Worm (Caenorhabditis elegans) whole organism, L2 larva: ENCODE measurements around the gene tpa-1.
"Not testable (repeated sequence)": the region's sequence is repeated elsewhere in the genome, so short reads cannot be mapped to it uniquely, and the experiment has no call there.

ENCODE experiments used
- F13H6.1 ChIP-seq: sonication (generic microtip); optimal IDR thresholded peaks from 2 replicates; lab custom pipeline; 2016; ENCODE audit warnings: missing genetic modification characterization, missing compliant biosample characterization
- R02D3.7 ChIP-seq: fragments of 150-350 bp; optimal IDR thresholded peaks from 2 replicates; lab custom pipeline; 2014; ENCODE audit warnings: missing biosample characterization, missing genetic modification characterization
- alr-1 ChIP-seq: fragments of 150-350 bp; optimal IDR thresholded peaks from 2 replicates; lab custom pipeline; 2014; ENCODE audit warnings: missing biosample characterization, missing genetic modification characterization
- aly-2 ChIP-seq: fragments of 150-350 bp; optimal IDR thresholded peaks from 2 replicates; lab custom pipeline; 2014; ENCODE audit warnings: missing biosample characterization, missing genetic modification characterization
- ama-1 ChIP-seq: fragments of 150-350 bp; optimal IDR thresholded peaks from 2 replicates; lab custom pipeline; 2018; ENCODE audit warnings: inconsistent platforms
- blmp-1 ChIP-seq: sonication (generic microtip); optimal IDR thresholded peaks from 2 replicates; lab custom pipeline; 2017; ENCODE audit warnings: missing genetic modification characterization, mild to moderate bottlenecking, missing compliant biosample characterization, antibody characterized with exemption, moderate library complexity; ENCODE audit not compliant: insufficient read depth
- ceh-16 ChIP-seq: fragments of 150-350 bp; optimal IDR thresholded peaks from 2 replicates; lab custom pipeline; 2014; ENCODE audit warnings: missing biosample characterization, missing genetic modification characterization
- ceh-82 ChIP-seq: fragments of 150-350 bp; optimal IDR thresholded peaks from 2 replicates; lab custom pipeline; 2014; ENCODE audit warnings: missing biosample characterization, missing genetic modification characterization
- crh-2 ChIP-seq: sonication (generic microtip); optimal IDR thresholded peaks from 2 replicates; lab custom pipeline; 2017; ENCODE audit warnings: missing biosample characterization, missing genetic modification characterization
- egl-27 ChIP-seq: sonication (generic microtip); optimal IDR thresholded peaks from 3 replicates; lab custom pipeline; 2017; ENCODE audit warnings: missing biosample characterization, missing genetic modification reagents, missing genetic modification characterization
- elt-3 ChIP-seq: sonication (generic microtip); optimal IDR thresholded peaks from 2 replicates; lab custom pipeline; 2017; ENCODE audit warnings: missing biosample characterization, missing genetic modification characterization
- gmeb-1 ChIP-seq: fragments of 150-350 bp; optimal IDR thresholded peaks from 2 replicates; lab custom pipeline; 2014; ENCODE audit warnings: missing biosample characterization, missing genetic modification characterization
- lin-39 ChIP-seq: fragments of 150-350 bp; optimal IDR thresholded peaks from 2 replicates; lab custom pipeline; 2014; ENCODE audit warnings: missing biosample characterization, missing genetic modification reagents, missing genetic modification characterization
- lsy-2 ChIP-seq, 2 experiments: fragments of 150-350 bp in 1 of 2; sonication (generic microtip) in 1 of 2; optimal IDR thresholded peaks; 2 replicates each; lab custom pipeline; 2014 to 2017; ENCODE audit warnings: missing biosample characterization in 2 of 2, missing genetic modification characterization in 2 of 2
- mdl-1 ChIP-seq, 2 experiments: fragments of 150-350 bp in 1 of 2; sonication (generic microtip) in 1 of 2; optimal IDR thresholded peaks; 2 replicates each; lab custom pipeline; 2017; ENCODE audit warnings: missing biosample characterization in 2 of 2, missing genetic modification characterization in 2 of 2
- nhr-10 ChIP-seq: sonication (generic microtip); optimal IDR thresholded peaks from 2 replicates; lab custom pipeline; 2017; ENCODE audit warnings: missing biosample characterization, missing genetic modification characterization
- nhr-11 ChIP-seq: fragments of 150-350 bp; optimal IDR thresholded peaks from 2 replicates; lab custom pipeline; 2014; ENCODE audit warnings: missing biosample characterization, missing genetic modification characterization
- nhr-129 ChIP-seq: fragments of 150-350 bp; optimal IDR thresholded peaks from 2 replicates; lab custom pipeline; 2014; ENCODE audit warnings: missing biosample characterization, missing genetic modification characterization
- nhr-23 ChIP-seq: fragments of 150-350 bp; optimal IDR thresholded peaks from 2 replicates; lab custom pipeline; 2014; ENCODE audit warnings: missing biosample characterization, missing genetic modification reagents, missing genetic modification characterization
- nhr-237 ChIP-seq: fragments of 150-350 bp; optimal IDR thresholded peaks from 2 replicates; lab custom pipeline; 2014; ENCODE audit warnings: missing biosample characterization, missing genetic modification characterization
- nhr-25 ChIP-seq: fragments of 150-350 bp; sonication (generic microtip); optimal IDR thresholded peaks from 3 replicates; lab custom pipeline; 2014; ENCODE audit warnings: missing biosample characterization, missing genetic modification characterization
- nhr-6 ChIP-seq: fragments of 150-350 bp; optimal IDR thresholded peaks from 2 replicates; lab custom pipeline; 2014; ENCODE audit warnings: missing biosample characterization, missing genetic modification characterization
- peb-1 ChIP-seq: fragments of 150-350 bp; optimal IDR thresholded peaks from 2 replicates; lab custom pipeline; 2014; ENCODE audit warnings: missing biosample characterization, missing genetic modification characterization
- sem-4 ChIP-seq: fragments of 150-350 bp; optimal IDR thresholded peaks from 2 replicates; lab custom pipeline; 2014; ENCODE audit warnings: missing biosample characterization, missing genetic modification reagents, missing genetic modification characterization
- skn-1 ChIP-seq: sonication (generic microtip); optimal IDR thresholded peaks from 2 replicates; lab custom pipeline; 2017; ENCODE audit warnings: missing biosample characterization, missing genetic modification characterization
- sma-9 ChIP-seq, 2 experiments: fragments of 150-350 bp in 1 of 2; sonication (generic microtip) in 1 of 2; optimal IDR thresholded peaks; 2 replicates each; lab custom pipeline; 2014 to 2016; ENCODE audit warnings: missing genetic modification characterization in 2 of 2, mild to moderate bottlenecking in 1 of 2, missing biosample characterization in 1 of 2, missing compliant biosample characterization in 1 of 2, missing genetic modification reagents in 1 of 2, moderate library complexity in 1 of 2
- snpc-4 ChIP-seq: fragments of 150-350 bp; optimal IDR thresholded peaks from 2 replicates; lab custom pipeline; 2014; ENCODE audit warnings: missing biosample characterization, missing genetic modification characterization
- unc-39 ChIP-seq: fragments of 150-350 bp; optimal IDR thresholded peaks from 2 replicates; lab custom pipeline; 2014; ENCODE audit warnings: missing biosample characterization, missing genetic modification characterization
- unc-55 ChIP-seq: fragments of 150-350 bp; sonication (generic microtip); optimal IDR thresholded peaks from 3 replicates; lab custom pipeline; 2014; ENCODE audit warnings: missing biosample characterization, missing genetic modification reagents, missing genetic modification characterization
- unc-62 ChIP-seq: fragments of 150-350 bp; optimal IDR thresholded peaks from 2 replicates; lab custom pipeline; 2014; ENCODE audit warnings: missing biosample characterization, missing genetic modification reagents, missing genetic modification characterization
- zag-1 ChIP-seq: fragments of 150-350 bp; optimal IDR thresholded peaks from 2 replicates; lab custom pipeline; 2014; ENCODE audit warnings: missing biosample characterization, missing genetic modification characterization
- ztf-1 ChIP-seq: fragments of 200-800 bp; sonication (Bioruptor generic); conservative IDR thresholded peaks from 2 replicates; pipeline ENCODE4 v1.3.6; 2022; ENCODE audit warnings: missing genetic modification characterization, missing compliant biosample characterization
- ztf-4 ChIP-seq: fragments of 150-350 bp; optimal IDR thresholded peaks from 2 replicates; lab custom pipeline; 2014; ENCODE audit warnings: missing biosample characterization, missing genetic modification characterization

The tpa-1 gene

DNA sequence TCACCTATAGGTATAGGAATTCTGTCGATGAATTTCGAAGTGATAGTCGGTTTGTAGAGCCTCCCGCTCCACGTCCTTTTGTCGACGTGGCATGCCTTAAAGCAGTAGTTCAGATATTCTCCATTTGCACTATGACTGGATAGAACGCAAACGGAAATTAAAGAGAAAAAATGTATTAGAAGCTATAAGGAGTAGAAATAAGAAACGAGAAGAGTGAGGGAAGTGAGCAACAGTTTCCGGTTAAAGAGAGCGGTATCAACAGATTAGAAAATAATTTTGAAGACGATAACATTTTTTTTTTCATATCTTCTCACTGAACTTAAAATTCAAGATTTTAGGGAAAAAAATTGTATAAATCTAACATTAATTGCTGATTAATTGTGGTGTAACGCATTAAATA lies 38.2 kb upstream of the tpa-1 start, which contains the start of gene T05C7.4:
TSS of gene T05C7.4 (minus strand) at position 101 of the 400 bp plus-strand sequence.
- TF ChIP-seq F13H6.1 (tag; lab: Kevin White, UChicago) (no peak), nhr-11 (tag; lab: Kevin White, UChicago) (no peak), nhr-6 (no peak), skn-1 (tag; lab: Kevin White, UChicago) (no peak), nhr-10 (tag; lab: Kevin White, UChicago) (no peak), aly-2 (tag; lab: Kevin White, UChicago) (no peak), lsy-2 (tag; optimal IDR thresholded peaks at IDR 0.05; lab: Kevin White, UChicago) (no peak), blmp-1 (tag; lab: Kevin White, UChicago) (no peak), peb-1 (tag; lab: Kevin White, UChicago) (no peak), ceh-16 (tag; lab: Kevin White, UChicago) (no peak), ztf-4 (tag; lab: Kevin White, UChicago) (no peak), unc-62 (GFP tag; lab: Kevin White, UChicago) (no peak), mdl-1 (tag; optimal IDR thresholded peaks at IDR 0.05; lab: Kevin White, UChicago) (no peak)

ce11 chrIV:58818-59217 lies 33.0 kb upstream of the tpa-1 start, which contains the start of gene T05C7.5:
Gene T05C7.5, minus strand, starts transcription at chrIV:58918.
- TF ChIP-seq crh-2 (tag; lab: Kevin White, UChicago): no peak
- TF ChIP-seq mdl-1 (tag; optimal IDR thresholded peaks at IDR 0.05; lab: Kevin White, UChicago): no peak
- no peak for TF ChIP-seq R02D3.7 (tag; lab: Kevin White, UChicago)
- TF ChIP-seq aly-2 (tag; lab: Kevin White, UChicago): no peak
- TF ChIP-seq elt-3 (tag; lab: Kevin White, UChicago): no peak
- TF ChIP-seq zag-1 (tag; lab: Kevin White, UChicago): no peak
- TF ChIP-seq sem-4 (tag; lab: Kevin White, UChicago): no peak
- TF ChIP-seq blmp-1 (tag; lab: Kevin White, UChicago): no peak
- TF ChIP-seq unc-62 (GFP tag; lab: Kevin White, UChicago): no peak
- no peak for TF ChIP-seq ama-1 (lab: Kevin White, UChicago)
- TF ChIP-seq nhr-237 (tag; lab: Kevin White, UChicago): no peak
- no peak for TF ChIP-seq nhr-23 (tag; lab: Kevin White, UChicago)
- TF ChIP-seq sma-9 (GFP tag; optimal IDR thresholded peaks at IDR 0.05; lab: Kevin White, UChicago): no peak
- TF ChIP-seq sma-9 (tag; optimal IDR thresholded peaks at IDR 0.05; lab: Kevin White, UChicago): no peak
- TF ChIP-seq ceh-82 (tag; lab: Kevin White, UChicago): no peak
- TF ChIP-seq lsy-2 (tag; optimal IDR thresholded peaks at IDR 0.05; lab: Kevin White, UChicago): no peak
- TF ChIP-seq gmeb-1 (tag; lab: Kevin White, UChicago): no peak
- TF ChIP-seq nhr-25 (tag; lab: Kevin White, UChicago): no peak
- no peak for TF ChIP-seq ztf-1

ce11 chrIV:61448-61847 lies 30.3 kb upstream of the tpa-1 start, which contains the start of gene T05C7.7:
Gene T05C7.7, plus strand, starts transcription at chrIV:61748.
- TF ChIP-seq alr-1; aly-2 (tag; lab: Kevin White, UChicago); egl-27: not testable (repeated sequence)

DNA sequence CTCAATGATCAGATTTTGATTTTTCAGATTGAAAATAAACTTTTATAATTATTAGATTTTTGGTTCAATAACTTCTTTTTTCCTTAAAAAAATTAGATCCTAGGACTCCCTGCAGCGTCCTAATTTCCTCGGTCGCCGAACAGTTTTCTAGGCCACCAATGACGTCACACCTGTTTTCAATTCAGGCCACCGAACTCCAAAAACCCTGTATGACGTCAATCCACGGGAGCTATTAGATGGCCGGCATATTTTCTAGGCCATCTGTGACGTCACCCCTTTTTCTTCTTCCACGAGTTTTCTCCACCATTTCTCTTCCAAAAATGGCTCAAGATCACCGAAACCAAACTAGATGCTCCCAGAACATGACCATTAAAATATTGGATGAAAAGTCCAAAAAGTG lies 20.5 kb upstream of the tpa-1 start:
- no peak for TF ChIP-seq ztf-1
- TF ChIP-seq unc-39 (tag; lab: Kevin White, UChicago): no peak
- no peak for TF ChIP-seq nhr-129 (tag; lab: Kevin White, UChicago)
- no peak for TF ChIP-seq aly-2 (tag; lab: Kevin White, UChicago)
- no peak for TF ChIP-seq skn-1 (tag; lab: Kevin White, UChicago)
- TF ChIP-seq snpc-4 (tag; lab: Kevin White, UChicago): no peak
- TF ChIP-seq nhr-6: no peak
- no peak for TF ChIP-seq R02D3.7 (tag; lab: Kevin White, UChicago)
- no peak for TF ChIP-seq crh-2 (tag; lab: Kevin White, UChicago)
- TF ChIP-seq nhr-25 (tag; lab: Kevin White, UChicago): no peak
- TF ChIP-seq lin-39 (tag; lab: Kevin White, UChicago): no peak
- TF ChIP-seq sem-4 (tag; lab: Kevin White, UChicago): no peak
- TF ChIP-seq gmeb-1 (tag; lab: Kevin White, UChicago): no peak
- TF ChIP-seq F13H6.1 (tag; lab: Kevin White, UChicago): no peak
- no peak for TF ChIP-seq nhr-23 (tag; lab: Kevin White, UChicago)
- TF ChIP-seq ama-1 (lab: Kevin White, UChicago): no peak
- TF ChIP-seq unc-55 (GFP tag; lab: Kevin White, UChicago): no peak
